Fruit fly (Drosophila melanogaster): Measurements from ENCODE around the gene pbl.

Gene pbl

DNA sequence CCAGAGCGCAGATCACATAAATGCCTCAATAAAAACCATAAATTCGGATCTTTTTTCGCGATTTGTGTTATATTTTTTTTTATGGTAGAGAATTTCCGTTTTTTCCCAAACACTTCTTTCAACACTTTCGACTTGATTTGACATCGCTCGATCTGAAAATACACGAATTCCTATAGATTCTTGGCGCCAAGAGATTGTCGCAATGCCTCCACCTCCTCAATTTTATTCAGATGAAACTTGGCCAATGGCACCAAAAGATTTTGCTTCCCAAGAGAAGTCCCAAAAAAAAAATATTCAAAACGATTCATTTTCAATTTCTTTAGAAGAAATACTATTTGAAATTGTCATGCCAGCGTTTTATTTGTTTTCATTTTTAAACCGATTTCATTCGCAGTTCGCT, 7.2 kb downstream of the pbl start:
- no peak for TF ChIP-seq Crg-1 (GFP tag; optimal IDR thresholded peaks at IDR 0.05)
- TF ChIP-seq toe (GFP tag; optimal IDR thresholded peaks at IDR 0.05) = no peak
- TF ChIP-seq Clk (GFP tag; optimal IDR thresholded peaks at IDR 0.05) = no peak
- TF ChIP-seq kay (GFP tag; ENCODE audit: borderline replicate concordance) = peak; percentile 78
- TF ChIP-seq CG7101 (tag; optimal IDR thresholded peaks at IDR 0.05) = no peak
- no peak for TF ChIP-seq CG7045 (GFP tag; optimal IDR thresholded peaks at IDR 0.05)

DNA sequence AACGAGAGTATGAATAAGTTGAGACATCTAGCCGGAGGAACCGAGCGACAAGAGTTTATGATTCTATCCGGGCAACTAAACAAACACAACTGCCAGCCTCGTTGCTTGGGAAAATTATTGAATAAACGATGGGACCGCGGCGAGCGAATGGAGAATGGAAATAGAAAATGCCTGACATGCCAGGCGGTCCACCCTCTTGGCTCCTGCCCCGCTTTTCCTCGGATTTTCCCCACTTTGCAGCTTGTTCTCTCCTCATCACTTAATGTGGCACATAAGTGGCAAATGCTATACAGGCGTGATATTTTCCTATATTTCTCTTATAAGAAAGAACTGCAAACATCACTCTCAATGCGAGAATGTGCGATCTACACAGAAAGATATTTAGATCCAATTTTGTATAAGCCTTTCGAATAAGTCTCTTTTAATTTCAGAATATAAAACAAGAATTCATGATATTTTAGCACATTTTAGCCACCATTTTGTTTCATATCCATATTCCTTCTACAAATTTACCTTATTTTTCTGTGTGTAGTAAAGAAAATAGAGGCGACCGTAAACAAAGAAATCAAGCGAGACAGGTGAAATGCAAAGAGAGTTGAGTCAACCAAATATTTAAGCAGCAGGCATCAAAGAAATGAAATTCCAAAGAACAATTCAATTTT, 8.1 kb downstream of the pbl start:
- TF ChIP-seq Clk (GFP tag; optimal IDR thresholded peaks at IDR 0.05) (no peak), CG12768 (GFP tag; optimal IDR thresholded peaks at IDR 0.05) (no peak), cic (GFP tag; optimal IDR thresholded peaks at IDR 0.05) (no peak), kay (GFP tag; ENCODE audit: borderline replicate concordance) (no peak), toe (GFP tag; optimal IDR thresholded peaks at IDR 0.05) (no peak), bab1 (GFP tag; optimal IDR thresholded peaks at IDR 0.05) (peak; percentile 82), Hr96 (GFP tag; optimal IDR thresholded peaks at IDR 0.05) (no peak), cnc (optimal IDR thresholded peaks at IDR 0.05) (no peak), Crg-1 (GFP tag; optimal IDR thresholded peaks at IDR 0.05) (no peak), pad (GFP tag; optimal IDR thresholded peaks at IDR 0.05) (peak; percentile 8), CG33017 (tag; optimal IDR thresholded peaks at IDR 0.05) (peak; percentile 26), Mnt (GFP tag; optimal IDR thresholded peaks at IDR 0.05) (no peak), CG7101 (tag; optimal IDR thresholded peaks at IDR 0.05) (peak; percentile 52), CG11617 (GFP tag; optimal IDR thresholded peaks at IDR 0.05) (peak; percentile 30), CG14711 (tag; optimal IDR thresholded peaks at IDR 0.05) (peak; percentile 66), CG7045 (GFP tag; optimal IDR thresholded peaks at IDR 0.05) (no peak), tj (GFP tag; optimal IDR thresholded peaks at IDR 0.05) (no peak), ovo (GFP tag; optimal IDR thresholded peaks at IDR 0.05) (no peak), CG1620 (GFP tag; optimal IDR thresholded peaks at IDR 0.05) (peak; percentile 34), CG5204 (GFP tag; optimal IDR thresholded peaks at IDR 0.05) (no peak)

DNA sequence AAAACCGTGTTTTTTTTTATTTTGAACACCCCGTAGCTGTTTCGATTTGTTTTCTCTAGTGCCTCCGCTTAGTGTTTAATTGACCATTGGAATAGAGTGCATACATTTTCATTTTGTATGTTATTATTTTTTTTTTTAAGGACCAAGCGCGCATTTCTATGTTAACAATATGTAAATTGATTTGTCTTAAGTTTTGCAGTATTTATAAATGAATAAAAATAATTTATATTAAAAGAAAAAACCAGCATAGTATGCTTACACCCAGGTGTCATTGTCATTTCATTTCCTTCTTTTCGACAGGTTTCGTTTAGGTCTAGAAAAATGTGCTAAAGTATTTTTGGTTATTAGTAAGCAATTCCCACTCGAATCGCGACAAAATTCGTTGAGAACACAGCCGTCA, 17.2 kb downstream of the pbl start, which contains the start of gene eIF4E5:
Gene eIF4E5, plus strand, starts transcription at position 301 of the 400 bp plus-strand sequence.
- TF ChIP-seq CG5204 (GFP tag; optimal IDR thresholded peaks at IDR 0.05) (no peak), Clk (GFP tag; optimal IDR thresholded peaks at IDR 0.05) (no peak), CG1620 (GFP tag; optimal IDR thresholded peaks at IDR 0.05) (no peak), pad (GFP tag; optimal IDR thresholded peaks at IDR 0.05) (no peak), CG12768 (GFP tag; optimal IDR thresholded peaks at IDR 0.05) (no peak), toe (GFP tag; optimal IDR thresholded peaks at IDR 0.05) (no peak), CG7045 (GFP tag; optimal IDR thresholded peaks at IDR 0.05) (no peak), CG33017 (tag; optimal IDR thresholded peaks at IDR 0.05) (no peak), Hr96 (GFP tag; optimal IDR thresholded peaks at IDR 0.05) (no peak), CG11617 (GFP tag; optimal IDR thresholded peaks at IDR 0.05) (no peak), Mnt (GFP tag; optimal IDR thresholded peaks at IDR 0.05) (no peak), CG14711 (tag; optimal IDR thresholded peaks at IDR 0.05) (no peak), CG7101 (tag; optimal IDR thresholded peaks at IDR 0.05) (no peak), ovo (GFP tag; optimal IDR thresholded peaks at IDR 0.05) (no peak)

DNA sequence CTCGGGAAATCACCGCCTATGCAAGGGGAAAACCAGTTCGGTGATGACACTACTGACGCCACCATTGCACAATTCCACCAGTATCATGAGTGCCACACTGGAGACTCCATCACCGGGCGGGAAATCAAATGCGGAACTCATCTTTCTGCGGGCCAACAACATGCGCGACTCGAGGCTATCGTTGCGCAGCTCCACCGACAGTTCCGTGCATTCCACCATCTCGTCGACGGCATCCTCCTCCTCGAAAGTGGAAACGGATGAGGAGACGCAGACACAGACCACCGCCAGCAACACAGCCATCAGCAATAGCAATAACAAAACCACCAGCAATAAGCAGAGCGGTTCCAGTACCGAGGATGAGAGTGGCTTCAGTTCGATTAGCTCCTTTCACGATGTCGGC, 17.9 kb downstream of the pbl start:
- TF ChIP-seq CG12768 (GFP tag; optimal IDR thresholded peaks at IDR 0.05) = no peak
- no peak for TF ChIP-seq ovo (GFP tag; optimal IDR thresholded peaks at IDR 0.05)
- TF ChIP-seq cnc (optimal IDR thresholded peaks at IDR 0.05) = no peak
- TF ChIP-seq CG7045 (GFP tag; optimal IDR thresholded peaks at IDR 0.05) = no peak
- TF ChIP-seq kay (GFP tag; ENCODE audit: borderline replicate concordance) = no peak
- no peak for TF ChIP-seq Hr96 (GFP tag; optimal IDR thresholded peaks at IDR 0.05)
- no peak for TF ChIP-seq tj (GFP tag; optimal IDR thresholded peaks at IDR 0.05)
- no peak for TF ChIP-seq CG33017 (tag; optimal IDR thresholded peaks at IDR 0.05)
- TF ChIP-seq CG5204 (GFP tag; optimal IDR thresholded peaks at IDR 0.05) = no peak
- TF ChIP-seq Mnt (GFP tag; optimal IDR thresholded peaks at IDR 0.05) = no peak
- TF ChIP-seq Crg-1 (GFP tag; optimal IDR thresholded peaks at IDR 0.05) = no peak
- TF ChIP-seq cic (GFP tag; optimal IDR thresholded peaks at IDR 0.05) = no peak
- TF ChIP-seq toe (GFP tag; optimal IDR thresholded peaks at IDR 0.05) = no peak
- no peak for TF ChIP-seq CG14711 (tag; optimal IDR thresholded peaks at IDR 0.05)
- no peak for TF ChIP-seq bab1 (GFP tag; optimal IDR thresholded peaks at IDR 0.05)
- TF ChIP-seq pad (GFP tag; optimal IDR thresholded peaks at IDR 0.05) = no peak
- TF ChIP-seq CG7101 (tag; optimal IDR thresholded peaks at IDR 0.05) = no peak
- no peak for TF ChIP-seq Clk (GFP tag; optimal IDR thresholded peaks at IDR 0.05)
- no peak for TF ChIP-seq CG1620 (GFP tag; optimal IDR thresholded peaks at IDR 0.05)
- TF ChIP-seq CG11617 (GFP tag; optimal IDR thresholded peaks at IDR 0.05) = no peak

DNA sequence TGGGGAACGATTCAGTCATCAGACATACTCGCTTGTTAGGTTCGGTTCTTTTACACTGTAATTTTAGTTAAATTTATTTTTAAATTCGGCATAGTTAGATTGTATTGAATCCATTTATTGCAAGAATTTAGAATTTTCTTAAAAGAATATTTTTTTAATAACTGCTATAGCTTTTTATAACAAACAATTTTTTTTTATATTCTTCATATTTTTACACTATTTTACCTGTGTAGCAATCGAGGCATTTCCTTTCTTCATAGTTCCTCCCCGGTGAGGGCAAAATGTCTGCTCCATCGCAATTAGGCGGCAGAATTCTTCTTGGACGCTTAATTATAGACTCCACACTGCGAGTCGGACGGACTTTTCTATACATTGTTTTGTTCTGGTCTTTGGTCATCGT, 21.2 kb downstream of the pbl start:
- TF ChIP-seq Crg-1 (GFP tag; optimal IDR thresholded peaks at IDR 0.05) (no peak), CG7045 (GFP tag; optimal IDR thresholded peaks at IDR 0.05) (no peak)

DNA sequence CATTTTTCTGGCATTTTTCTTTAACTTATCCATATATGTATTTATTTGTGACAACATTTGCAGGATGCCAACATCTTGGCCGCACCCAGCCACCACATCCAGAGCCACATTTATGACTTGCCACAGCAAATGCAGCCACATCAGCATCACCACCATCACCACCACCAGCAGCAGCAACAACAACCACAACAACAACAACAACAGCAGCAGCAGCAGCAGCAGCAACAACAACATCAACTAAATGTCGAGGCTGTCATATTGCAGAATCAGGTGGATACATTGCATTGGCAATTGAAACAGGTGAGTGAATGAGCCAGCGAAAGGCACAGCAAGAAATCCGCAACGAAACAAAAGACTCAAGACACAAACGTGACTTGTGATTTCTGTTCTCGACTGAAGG, 21.8 kb downstream of the pbl start:
- no peak for TF ChIP-seq CG7101 (tag; optimal IDR thresholded peaks at IDR 0.05)
- TF ChIP-seq CG7045 (GFP tag; optimal IDR thresholded peaks at IDR 0.05) = no peak
- no peak for TF ChIP-seq Crg-1 (GFP tag; optimal IDR thresholded peaks at IDR 0.05)
- no peak for TF ChIP-seq CG33017 (tag; optimal IDR thresholded peaks at IDR 0.05)
- TF ChIP-seq toe (GFP tag; optimal IDR thresholded peaks at IDR 0.05) = no peak
- no peak for TF ChIP-seq kay (GFP tag; ENCODE audit: borderline replicate concordance)
- no peak for TF ChIP-seq CG14711 (tag; optimal IDR thresholded peaks at IDR 0.05)
- TF ChIP-seq ovo (GFP tag; optimal IDR thresholded peaks at IDR 0.05) = no peak
- no peak for TF ChIP-seq Clk (GFP tag; optimal IDR thresholded peaks at IDR 0.05)
- no peak for TF ChIP-seq tj (GFP tag; optimal IDR thresholded peaks at IDR 0.05)
- no peak for TF ChIP-seq pad (GFP tag; optimal IDR thresholded peaks at IDR 0.05)
- no peak for TF ChIP-seq CG12768 (GFP tag; optimal IDR thresholded peaks at IDR 0.05)
- no peak for TF ChIP-seq bab1 (GFP tag; optimal IDR thresholded peaks at IDR 0.05)
- no peak for TF ChIP-seq CG5204 (GFP tag; optimal IDR thresholded peaks at IDR 0.05)

Measured in whole organism, adult.